Worm (Caenorhabditis elegans) whole organism, L4 larva: ENCODE measurements around the gene jip-1.

Experiments used
- T26A8.4 ChIP-seq: fragments of 200-800 bp; sonication (Bioruptor generic); IDR thresholded peaks from 2 replicates; pipeline ENCODE4 v1.3.6; 2022; ENCODE audit warnings: missing genetic modification characterization, missing compliant biosample characterization
- ama-1 ChIP-seq: fragments of 150-350 bp; optimal IDR thresholded peaks from 2 replicates; lab custom pipeline; 2014; ENCODE audit warnings: inconsistent platforms, mixed read lengths
- ctbp-1 ChIP-seq: fragments of 200-800 bp; sonication (Bioruptor generic); IDR thresholded peaks from 2 replicates; pipeline ENCODE4 v1.3.6; 2022; ENCODE audit warnings: missing genetic modification reagents, missing genetic modification characterization, missing compliant biosample characterization
- fkh-10 ChIP-seq: fragments of 150-350 bp; optimal IDR thresholded peaks from 2 replicates; lab custom pipeline; 2014; ENCODE audit warnings: missing biosample characterization, missing genetic modification reagents, missing genetic modification characterization
- nhr-25 ChIP-seq: sonication (generic microtip); optimal IDR thresholded peaks from 2 replicates; lab custom pipeline; 2017; ENCODE audit warnings: missing genetic modification characterization, mild to moderate bottlenecking, missing compliant biosample characterization, antibody characterized with exemption, moderate library complexity, borderline replicate concordance; ENCODE audit not compliant: insufficient read depth
- pha-4 ChIP-seq, 2 experiments: fragments of 150-350 bp in 1 of 2; fragments of 200-800 bp in 1 of 2; sonication (Bioruptor generic) in 1 of 2; IDR thresholded peaks in 1 of 2; optimal IDR thresholded peaks in 1 of 2; 2 replicates each; pipeline versions ENCODE4 v1.3.6 to Lab custom; 2014 to 2022; ENCODE audit warnings: missing genetic modification characterization in 2 of 2, missing genetic modification reagents in 2 of 2, missing biosample characterization in 1 of 2, missing compliant biosample characterization in 1 of 2
- zag-1 ChIP-seq: fragments of 150-350 bp; optimal IDR thresholded peaks from 2 replicates; lab custom pipeline; 2014; ENCODE audit warnings: missing biosample characterization, missing genetic modification characterization

DNA sequence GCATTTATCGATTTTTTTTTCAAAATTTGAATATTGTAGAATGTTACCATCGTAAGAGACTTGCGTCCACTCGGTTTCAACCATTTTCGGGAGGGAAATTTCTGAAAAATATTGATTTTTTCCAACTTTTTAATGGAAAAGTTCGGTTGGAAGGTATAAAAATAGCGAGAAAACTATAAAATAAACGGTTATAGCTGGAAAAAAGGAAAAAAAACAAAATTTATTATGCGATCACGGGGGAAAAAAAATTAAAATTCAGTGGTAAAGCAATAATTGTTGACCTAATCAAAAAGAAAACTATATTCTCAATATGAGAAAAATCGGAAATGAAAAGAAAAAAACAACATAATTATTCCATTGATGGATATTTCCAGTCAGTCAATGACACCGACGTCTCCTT, 20.8 kb upstream of the jip-1 start, which contains the start of gene emc-2:
- TF ChIP-seq ctbp-1 (GFP tag; lab: Robert Waterston, UW) (no peak), T26A8.4 (GFP tag; lab: Robert Waterston, UW) (no peak), ama-1 (lab: Kevin White, UChicago) (no peak), nhr-25 (tag; lab: Kevin White, UChicago) (no peak), zag-1 (tag; lab: Kevin White, UChicago) (no peak), fkh-10 (GFP tag; lab: Kevin White, UChicago) (no peak), pha-4 (GFP tag; IDR thresholded peaks at IDR 0.05; lab: Robert Waterston, UW) (no peak), pha-4 (tag; optimal IDR thresholded peaks at IDR 0.05; lab: Kevin White, UChicago) (no peak)
